Fruit fly (Drosophila melanogaster) whole organism, embryonic: Measurements from ENCODE around the gene SkpE.

ENCODE experiments used
- Blimp-1 ChIP-seq: fragments of 200-800 bp; sonication (Bioruptor generic); optimal IDR thresholded peaks from 3 replicates; lab custom pipeline; 2018; ENCODE audit warnings: missing biosample characterization, missing genetic modification characterization, mild to moderate bottlenecking, moderate library complexity, missing genetic modification reagents
- CG10366 ChIP-seq: fragments of 200-800 bp; sonication (Bioruptor generic); IDR thresholded peaks from 2 replicates; pipeline ENCODE4 v1.3.6; 2022; ENCODE audit warnings: missing biosample characterization, missing genetic modification characterization
- CG10959 ChIP-seq: fragments of 200-800 bp; sonication (Bioruptor generic); IDR thresholded peaks from 2 replicates; pipeline ENCODE4 v1.3.6; 2022; ENCODE audit warnings: missing biosample characterization, missing genetic modification characterization
- CG12659 ChIP-seq: fragments of 200-800 bp; sonication (Bioruptor generic); optimal IDR thresholded peaks from 3 replicates; lab custom pipeline; 2017; ENCODE audit warnings: mild to moderate bottlenecking, missing biosample characterization, missing genetic modification reagents, missing genetic modification characterization
- CG12744 ChIP-seq: fragments of 200-800 bp; sonication (Bioruptor generic); optimal IDR thresholded peaks from 2 replicates; lab custom pipeline; 2016; ENCODE audit warnings: missing biosample characterization, missing genetic modification characterization
- CG13296 ChIP-seq: fragments of 200-800 bp; sonication (Bioruptor generic); optimal IDR thresholded peaks from 3 replicates; lab custom pipeline; 2018; ENCODE audit warnings: missing biosample characterization, mild to moderate bottlenecking, missing genetic modification characterization
- CG16813 ChIP-seq: fragments of 200-800 bp; sonication (Bioruptor generic); IDR thresholded peaks from 3 replicates; pipeline ENCODE4 v1.3.6; 2022; ENCODE audit warnings: missing biosample characterization, missing genetic modification characterization; ENCODE audit not compliant: partially characterized antibody
- CG16815 ChIP-seq: fragments of 200-800 bp; sonication (Bioruptor generic); optimal IDR thresholded peaks from 3 replicates; lab custom pipeline; 2017; ENCODE audit warnings: missing biosample characterization, mild to moderate bottlenecking, missing genetic modification characterization
- CG16863 ChIP-seq: fragments of 200-800 bp; sonication (Bioruptor generic); optimal IDR thresholded peaks from 3 replicates; lab custom pipeline; 2016; ENCODE audit warnings: missing biosample characterization, missing genetic modification characterization
- CG17186 ChIP-seq: fragments of 200-800 bp; sonication (Bioruptor generic); optimal IDR thresholded peaks from 3 replicates; lab custom pipeline; 2017; ENCODE audit warnings: missing biosample characterization, missing genetic modification reagents, missing genetic modification characterization
- CG17568 ChIP-seq: fragments of 200-800 bp; sonication (Bioruptor generic); optimal IDR thresholded peaks from 2 replicates; lab custom pipeline; 2018; ENCODE audit warnings: missing biosample characterization, mild to moderate bottlenecking, missing genetic modification characterization, moderate library complexity
- CG31388 ChIP-seq: fragments of 200-800 bp; sonication (Bioruptor generic); optimal IDR thresholded peaks from 2 replicates; lab custom pipeline; 2016; ENCODE audit warnings: missing biosample characterization, missing genetic modification characterization
- CG32532 ChIP-seq: fragments of 200-800 bp; sonication (Bioruptor generic); IDR thresholded peaks from 2 replicates; pipeline ENCODE4 v1.3.6; 2022; ENCODE audit warnings: missing biosample characterization, missing genetic modification characterization
- CG3407 ChIP-seq: fragments of 200-800 bp; sonication (Bioruptor generic); optimal IDR thresholded peaks from 2 replicates; lab custom pipeline; 2018; ENCODE audit warnings: missing biosample characterization, mild to moderate bottlenecking, missing genetic modification characterization
- CG42726 ChIP-seq: fragments of 200-800 bp; sonication (Bioruptor generic); IDR thresholded peaks from 2 replicates; pipeline ENCODE4 v1.3.6; 2022; ENCODE audit warnings: missing biosample characterization, missing genetic modification characterization; ENCODE audit not compliant: partially characterized antibody
- CG8924 ChIP-seq: fragments of 200-800 bp; optimal IDR thresholded peaks from 3 replicates; lab custom pipeline; 2019; ENCODE audit warnings: missing biosample characterization, mild to moderate bottlenecking, missing genetic modification characterization, moderate library complexity
- CG9817 ChIP-seq: fragments of 200-800 bp; sonication (Bioruptor generic); optimal IDR thresholded peaks from 2 replicates; lab custom pipeline; 2018; ENCODE audit warnings: missing biosample characterization, mild to moderate bottlenecking, missing genetic modification characterization, moderate library complexity
- CkIIα-i1 ChIP-seq: fragments of 200-800 bp; sonication (Bioruptor generic); IDR thresholded peaks from 2 replicates; pipeline ENCODE4 v1.3.6; 2022; ENCODE audit warnings: missing biosample characterization, missing genetic modification characterization
- Elba2 ChIP-seq: fragments of 200-800 bp; sonication (Bioruptor generic); optimal IDR thresholded peaks from 3 replicates; lab custom pipeline; 2016; ENCODE audit warnings: missing biosample characterization, missing genetic modification characterization
- Fer1 ChIP-seq: fragments of 200-800 bp; sonication (Bioruptor generic); optimal IDR thresholded peaks from 2 replicates; lab custom pipeline; 2017; ENCODE audit warnings: missing biosample characterization, mild to moderate bottlenecking, missing genetic modification characterization
- HLH4C ChIP-seq: fragments of 200-800 bp; sonication (Bioruptor generic); IDR thresholded peaks from 3 replicates; pipeline ENCODE4 v1.3.6; 2022; ENCODE audit warnings: missing biosample characterization, missing genetic modification characterization; ENCODE audit not compliant: partially characterized antibody
- Jarid2 ChIP-seq: fragments of 200-800 bp; sonication (Bioruptor generic); optimal IDR thresholded peaks from 3 replicates; lab custom pipeline; 2017; ENCODE audit warnings: mild to moderate bottlenecking, missing biosample characterization, missing genetic modification reagents, missing genetic modification characterization
- Med ChIP-seq: fragments of 200-800 bp; sonication (Bioruptor generic); peaks from one replicate; lab custom pipeline; 2016; ENCODE audit warnings: missing biosample characterization, missing genetic modification characterization, mild to moderate bottlenecking, inconsistent platforms, moderate library complexity
- Meics ChIP-seq: fragments of 200-800 bp; sonication (Bioruptor generic); optimal IDR thresholded peaks from 2 replicates; lab custom pipeline; 2017; ENCODE audit warnings: missing biosample characterization, mild to moderate bottlenecking, missing genetic modification characterization
- Stat92E ChIP-seq, 3 experiments: fragments of >200 bp in 2 of 3; fragments of 200-800 bp in 1 of 3; sonication (Bioruptor generic) in 1 of 3; optimal IDR thresholded peaks; 2 replicates each; lab custom pipeline; 2017 to 2019; ENCODE audit warnings: missing biosample characterization in 3 of 3, missing genetic modification characterization in 3 of 3, mild to moderate bottlenecking in 1 of 3, moderate library complexity in 1 of 3
- Trl ChIP-seq, 3 experiments: fragments of >200 bp in 2 of 3; fragments of 200-800 bp in 1 of 3; sonication (Bioruptor generic) in 1 of 3; optimal IDR thresholded peaks; 2 replicates in 1 of 3; 3 replicates in 2 of 3; lab custom pipeline; 2016 to 2017; ENCODE audit warnings: missing biosample characterization in 1 of 3, missing genetic modification characterization in 1 of 3
- YL-1 ChIP-seq: fragments of 200-800 bp; sonication (Bioruptor generic); optimal IDR thresholded peaks from 3 replicates; lab custom pipeline; 2017; ENCODE audit warnings: missing biosample characterization, mild to moderate bottlenecking, missing genetic modification characterization
- aop ChIP-seq: fragments of 200-800 bp; sonication (Bioruptor generic); IDR thresholded peaks from 2 replicates; pipeline ENCODE4 v1.3.6; 2022; ENCODE audit warnings: missing biosample characterization, missing genetic modification characterization
- chif ChIP-seq, 2 experiments: fragments of 200-800 bp; sonication (Bioruptor generic); optimal IDR thresholded peaks; 3 replicates each; lab custom pipeline; 2016; ENCODE audit warnings: missing biosample characterization in 2 of 2, missing genetic modification characterization in 2 of 2
- chinmo ChIP-seq: fragments of 200-800 bp; sonication (Bioruptor generic); IDR thresholded peaks from 4 replicates; pipeline ENCODE4 v1.3.6; 2022; ENCODE audit warnings: missing biosample characterization, missing genetic modification characterization; ENCODE audit not compliant: partially characterized antibody
- corto ChIP-seq: fragments of 200-800 bp; sonication (Bioruptor generic); optimal IDR thresholded peaks from 2 replicates; lab custom pipeline; 2016; ENCODE audit warnings: missing biosample characterization, mild to moderate bottlenecking, missing genetic modification characterization, moderate library complexity
- crp ChIP-seq, 2 experiments: fragments of 200-800 bp; sonication (Bioruptor generic); optimal IDR thresholded peaks; 2 replicates in 1 of 2; 3 replicates in 1 of 2; lab custom pipeline; 2017; ENCODE audit warnings: missing biosample characterization in 2 of 2, missing genetic modification characterization in 2 of 2, mild to moderate bottlenecking in 1 of 2, moderate library complexity in 1 of 2
- da ChIP-seq: fragments of 200-800 bp; sonication (Bioruptor generic); optimal IDR thresholded peaks from 2 replicates; lab custom pipeline; 2016; ENCODE audit warnings: missing biosample characterization, missing genetic modification characterization
- danr ChIP-seq: fragments of 200-800 bp; sonication (Bioruptor generic); IDR thresholded peaks from 2 replicates; pipeline ENCODE4 v1.3.6; 2022; ENCODE audit warnings: missing biosample characterization, missing genetic modification characterization
- h ChIP-seq: fragments of >200 bp; optimal IDR thresholded peaks from 2 replicates; lab custom pipeline; 2017
- jumu ChIP-seq: fragments of 200-800 bp; sonication (Bioruptor generic); optimal IDR thresholded peaks from 3 replicates; lab custom pipeline; 2016; ENCODE audit warnings: missing biosample characterization, missing genetic modification characterization
- ken ChIP-seq: fragments of 200-800 bp; sonication (Bioruptor generic); IDR thresholded peaks from 3 replicates; pipeline ENCODE4 v1.3.6; 2022; ENCODE audit warnings: missing biosample characterization, missing genetic modification characterization
- luna ChIP-seq: fragments of 200-800 bp; sonication (Bioruptor generic); optimal IDR thresholded peaks from 2 replicates; lab custom pipeline; 2016; ENCODE audit warnings: missing biosample characterization, missing genetic modification characterization
- sens ChIP-seq: fragments of 200-800 bp; sonication (Bioruptor generic); peaks from one replicate; lab custom pipeline; 2016; ENCODE audit warnings: missing biosample characterization, missing genetic modification characterization
- sr ChIP-seq: fragments of 200-800 bp; sonication (Bioruptor generic); IDR thresholded peaks from 3 replicates; pipeline ENCODE4 v1.3.6; 2022; ENCODE audit warnings: missing biosample characterization, missing genetic modification characterization
- tin ChIP-seq: fragments of 200-800 bp; sonication (Bioruptor generic); optimal IDR thresholded peaks from 3 replicates; lab custom pipeline; 2016; ENCODE audit warnings: missing biosample characterization, missing genetic modification characterization
- tio ChIP-seq: fragments of 200-800 bp; sonication (Bioruptor generic); optimal IDR thresholded peaks from 2 replicates; lab custom pipeline; 2017; ENCODE audit warnings: missing biosample characterization, missing genetic modification characterization, inconsistent platforms
- trh ChIP-seq: fragments of 200-800 bp; sonication (Bioruptor generic); optimal IDR thresholded peaks from 2 replicates; lab custom pipeline; 2016; ENCODE audit warnings: missing biosample characterization, missing genetic modification characterization
- tup ChIP-seq: fragments of 200-800 bp; sonication (Bioruptor generic); optimal IDR thresholded peaks from 2 replicates; lab custom pipeline; 2016; ENCODE audit warnings: missing biosample characterization, mild to moderate bottlenecking, missing genetic modification characterization, moderate library complexity
- wdn ChIP-seq: fragments of 200-800 bp; sonication (Bioruptor generic); IDR thresholded peaks from 2 replicates; pipeline ENCODE4 v1.3.6; 2022; ENCODE audit warnings: missing biosample characterization, missing genetic modification characterization
- wor ChIP-seq: fragments of 200-800 bp; sonication (Bioruptor generic); IDR thresholded peaks from 2 replicates; pipeline ENCODE4 v1.3.6; 2022; ENCODE audit warnings: missing biosample characterization, missing genetic modification characterization
- zf30C ChIP-seq: fragments of 200-800 bp; sonication (Bioruptor generic); optimal IDR thresholded peaks from 3 replicates; lab custom pipeline; 2018; ENCODE audit warnings: missing biosample characterization, mild to moderate bottlenecking, missing genetic modification characterization
- zfh1 ChIP-seq: fragments of 200-800 bp; sonication (Bioruptor generic); IDR thresholded peaks from 3 replicates; pipeline ENCODE4 v1.3.6; 2022; ENCODE audit warnings: missing biosample characterization, missing genetic modification characterization

The SkpE gene

dm6 chrX:19851095-19851988, 27.5 kb upstream of the SkpE start (continued):
- TF ChIP-seq CG10959 (no peak), CG16863 (GFP tag; lab: Kevin White, UChicago) (no peak), HLH4C (no peak), CG31388 (GFP tag; lab: Kevin White, UChicago) (no peak), crp (GFP tag; optimal IDR thresholded peaks at IDR 0.05; lab: Kevin White, UChicago) (no peak), Fer1 (GFP tag; lab: Kevin White, UChicago) (no peak), corto (GFP tag; lab: Kevin White, UChicago) (no peak), danr (GFP tag; lab: Robert Waterston, UW) (no peak), Jarid2 (GFP tag; lab: Kevin White, UChicago) (peak; percentile 33), CkIIα-i1 (GFP tag; lab: Robert Waterston, UW) (no peak), wor (GFP tag; lab: Robert Waterston, UW) (no peak), Elba2 (GFP tag; lab: Kevin White, UChicago) (peak; percentile 74), zfh1 (no peak), YL-1 (no peak), CG17568 (GFP tag; lab: Kevin White, UChicago) (no peak), ken (0 out of 3 replicates have a peak, but pooled peaks have one; percentile 47), Stat92E (GFP tag; optimal IDR thresholded peaks at IDR 0.05; lab: Kevin White, UChicago) (peak in 1 of 3 experiments; percentile 13), tin (GFP tag; lab: Kevin White, UChicago) (no peak), CG3407 (GFP tag; lab: Kevin White, UChicago) (no peak), zf30C (no peak), trh (GFP tag; lab: Kevin White, UChicago) (no peak), CG9817 (tag; lab: Kevin White, UChicago) (no peak), CG12744 (GFP tag; lab: Kevin White, UChicago) (no peak), CG17186 (GFP tag; lab: Kevin White, UChicago) (no peak), jumu (GFP tag; lab: Kevin White, UChicago) (no peak), Med (GFP tag; lab: Kevin White, UChicago) (peak; percentile 1), aop (GFP tag; lab: Robert Waterston, UW) (no peak), chif (GFP tag; optimal IDR thresholded peaks at IDR 0.05; lab: Kevin White, UChicago) (no peak), CG32532 (GFP tag; lab: Robert Waterston, UW) (no peak), h (no peak), Trl (optimal IDR thresholded peaks at IDR 0.05; lab: Kevin White, UChicago) (peak; percentile 83 to 90), Trl (GFP tag; optimal IDR thresholded peaks at IDR 0.05; lab: Kevin White, UChicago) (no peak), Meics (GFP tag; lab: Kevin White, UChicago) (no peak), sr (GFP tag; lab: Robert Waterston, UW) (peak; percentile 96), chinmo (0 out of 4 replicates have a peak, but pooled peaks have one; percentile 14), CG42726 (GFP tag; lab: Robert Waterston, UW) (no peak), CG10366 (GFP tag; lab: Robert Waterston, UW) (no peak), CG12659 (no peak), sens (GFP tag; lab: Kevin White, UChicago) (peak; percentile 83), CG16815 (no peak), luna (GFP tag; lab: Kevin White, UChicago) (no peak), tio (no peak), Blimp-1 (GFP tag; lab: Kevin White, UChicago) (no peak), wdn (GFP tag; lab: Robert Waterston, UW) (no peak), da (no peak), CG16813 (GFP tag; lab: Robert Waterston, UW) (no peak), tup (GFP tag; lab: Kevin White, UChicago) (no peak), CG8924 (no peak), CG13296 (GFP tag; lab: Kevin White, UChicago) (no peak)
